Worm (Caenorhabditis elegans): Measurements from ENCODE around the gene T28A11.20.

Gene T28A11.20

DNA sequence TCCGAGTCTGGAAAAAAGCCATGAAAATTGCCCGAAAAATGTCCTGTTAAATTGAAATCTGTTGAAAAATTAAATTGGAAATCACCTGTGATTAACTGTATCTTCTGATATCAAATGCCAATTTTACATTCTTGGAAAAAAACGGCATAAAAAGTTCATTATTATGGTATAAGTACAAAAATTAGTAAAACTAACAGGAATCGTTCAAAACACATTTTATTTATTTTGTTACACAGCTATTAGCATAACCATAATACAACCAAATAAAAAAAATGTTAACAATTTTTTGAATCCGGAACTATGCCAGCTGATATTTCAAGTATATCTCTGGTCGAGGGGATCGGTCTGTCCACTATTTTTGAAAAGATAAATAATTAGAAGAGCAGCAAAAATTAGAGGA lies 42.5 kb downstream of the T28A11.20 start, which contains the start of gene K08D9.10:
K08D9.10 (plus strand) TSS at position 301 of the 400 bp plus-strand sequence.
- TF ChIP-seq pes-1 (GFP tag; IDR thresholded peaks at IDR 0.05) (no peak), ceh-13 (GFP tag; optimal IDR thresholded peaks at IDR 0.05) (no peak), hnd-1 (tag; optimal IDR thresholded peaks at IDR 0.05) (no peak), ama-1 (optimal IDR thresholded peaks at IDR 0.05) (no peak), ets-7 (tag; optimal IDR thresholded peaks at IDR 0.05) (no peak), sea-1 (GFP tag; conservative IDR thresholded peaks at IDR 0.05) (no peak), ceh-36 (tag; optimal IDR thresholded peaks at IDR 0.05) (no peak), tbx-37 (GFP tag; conservative IDR thresholded peaks at IDR 0.05) (no peak), scrt-1 (GFP tag; IDR thresholded peaks at IDR 0.05) (no peak), hmbx-1 (tag; optimal IDR thresholded peaks at IDR 0.05) (no peak), aly-1 (tag; optimal IDR thresholded peaks at IDR 0.05) (no peak), F13C5.2 (tag; optimal IDR thresholded peaks at IDR 0.05) (no peak), B0310.2 (tag; optimal IDR thresholded peaks at IDR 0.05) (no peak), tra-4 (tag; optimal IDR thresholded peaks at IDR 0.05) (no peak), tbx-11 (GFP tag; IDR thresholded peaks at IDR 0.05) (no peak), flt-1 (GFP tag; IDR thresholded peaks at IDR 0.05) (no peak)

DNA sequence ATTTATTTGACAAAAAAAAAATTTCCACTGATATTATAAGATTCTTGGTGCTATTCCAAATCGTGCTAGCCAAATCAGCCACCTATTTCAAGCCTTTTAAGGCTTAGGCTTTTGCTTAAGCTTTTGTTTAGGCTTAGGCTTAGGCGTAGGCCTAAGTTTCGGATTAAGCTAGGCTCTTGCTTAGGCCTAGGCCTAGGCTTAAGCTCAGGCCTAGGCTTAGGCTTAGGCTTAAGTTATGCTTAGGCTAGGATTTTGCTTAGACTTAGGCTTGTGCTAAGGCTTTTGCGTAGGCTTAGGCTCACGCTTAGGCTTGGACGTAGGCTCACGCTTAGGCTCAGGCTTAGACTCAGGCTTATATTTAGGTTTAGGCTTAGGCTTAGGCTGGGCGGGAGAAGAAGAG lies 42.9 kb downstream of the T28A11.20 start:
- TF ChIP-seq ceh-36 (tag; optimal IDR thresholded peaks at IDR 0.05) (peak; percentile 62), sea-1 (GFP tag; conservative IDR thresholded peaks at IDR 0.05) (no peak), F13C5.2 (tag; optimal IDR thresholded peaks at IDR 0.05) (no peak), tbx-11 (GFP tag; IDR thresholded peaks at IDR 0.05) (no peak), hmg-4 (GFP tag; optimal IDR thresholded peaks at IDR 0.05) (no peak), ets-7 (tag; optimal IDR thresholded peaks at IDR 0.05) (no peak), scrt-1 (GFP tag; IDR thresholded peaks at IDR 0.05) (no peak), ceh-13 (GFP tag; optimal IDR thresholded peaks at IDR 0.05) (no peak), pes-1 (GFP tag; IDR thresholded peaks at IDR 0.05) (no peak)

ce11 chrV:3227373-3227772 lies 45.7 kb downstream of the T28A11.20 start, which contains the start of gene K08D9.2:
Gene K08D9.2, plus strand, starts transcription at chrV:3227673.
- TF ChIP-seq ceh-13 (GFP tag; optimal IDR thresholded peaks at IDR 0.05) (no peak), ets-7 (tag; optimal IDR thresholded peaks at IDR 0.05) (no peak), ama-1 (optimal IDR thresholded peaks at IDR 0.05) (no peak), hmg-4 (GFP tag; optimal IDR thresholded peaks at IDR 0.05) (no peak), F13C5.2 (tag; optimal IDR thresholded peaks at IDR 0.05) (no peak), aly-1 (tag; optimal IDR thresholded peaks at IDR 0.05) (no peak), tra-4 (tag; optimal IDR thresholded peaks at IDR 0.05) (no peak), tbx-37 (GFP tag; conservative IDR thresholded peaks at IDR 0.05) (no peak), B0310.2 (tag; optimal IDR thresholded peaks at IDR 0.05) (no peak), ceh-36 (tag; optimal IDR thresholded peaks at IDR 0.05) (no peak), sea-1 (GFP tag; conservative IDR thresholded peaks at IDR 0.05) (no peak), pes-1 (GFP tag; IDR thresholded peaks at IDR 0.05) (no peak), tbx-11 (GFP tag; IDR thresholded peaks at IDR 0.05) (no peak), scrt-1 (GFP tag; IDR thresholded peaks at IDR 0.05) (no peak), hmbx-1 (tag; optimal IDR thresholded peaks at IDR 0.05) (no peak)

Data from whole organism, early embryonic.